Fruit fly (Drosophila melanogaster): ENCODE measurements around the gene CG11975.

- TF ChIP-seq gl (tag; optimal IDR thresholded peaks at IDR 0.05) = no peak
- TF ChIP-seq CG9948 (tag; optimal IDR thresholded peaks at IDR 0.05) = no peak
- TF ChIP-seq CG34367 (tag; optimal IDR thresholded peaks at IDR 0.05) = no peak
- TF ChIP-seq fd96Ca (GFP tag; IDR thresholded peaks at IDR 0.05) = no peak
- no peak for TF ChIP-seq CG8301 (tag; optimal IDR thresholded peaks at IDR 0.05)
- TF ChIP-seq Ets98B (GFP tag; IDR thresholded peaks at IDR 0.05) = no peak
- peak; percentile 22 for TF ChIP-seq EcR (GFP tag; optimal IDR thresholded peaks at IDR 0.05)
- no peak for TF ChIP-seq CG4496 (GFP tag; IDR thresholded peaks at IDR 0.05)
- no peak for TF ChIP-seq CG10348 (GFP tag; IDR thresholded peaks at IDR 0.05)
- TF ChIP-seq CG12605 (GFP tag; IDR thresholded peaks at IDR 0.05) = no peak
- no peak for TF ChIP-seq rn (GFP tag; IDR thresholded peaks at IDR 0.05)
- TF ChIP-seq Snoo (tag; optimal IDR thresholded peaks at IDR 0.05) = no peak
Observed at dm6 chr3R:8949334-8950066, 43.6 kb upstream of the CG11975 start.
